Worm (Caenorhabditis elegans) whole organism, young adult: ENCODE results near the gene E04F6.4.

ENCODE experiments used
- hmg-1.2 ChIP-seq: fragments of 200-800 bp; sonication (Bioruptor generic); IDR thresholded peaks from 2 replicates; pipeline ENCODE4 v1.3.6; 2022; ENCODE audit warnings: missing genetic modification reagents, missing genetic modification characterization, missing compliant biosample characterization
- hrde-1 ChIP-seq: sonication (generic microtip); optimal IDR thresholded peaks from 2 replicates; lab custom pipeline; 2016; ENCODE audit warnings: missing genetic modification characterization, mild to moderate bottlenecking, missing compliant biosample characterization, moderate library complexity, missing genotype, missing genetic modification reagents, borderline replicate concordance
- nhr-80 ChIP-seq: sonication (generic microtip); optimal IDR thresholded peaks from 2 replicates; lab custom pipeline; 2016; ENCODE audit warnings: missing genetic modification characterization, missing compliant biosample characterization
- tbp1 ChIP-seq: fragments of 200-800 bp; sonication (Bioruptor generic); optimal IDR thresholded peaks from 2 replicates; lab custom pipeline; 2018; ENCODE audit warnings: mild to moderate bottlenecking, missing genetic modification characterization, missing compliant biosample characterization
- ztf-25 ChIP-seq: fragments of 200-800 bp; sonication (Bioruptor generic); IDR thresholded peaks from 2 replicates; pipeline ENCODE4 v1.3.6; 2022; ENCODE audit warnings: missing genetic modification reagents, missing genetic modification characterization, missing compliant biosample characterization
- ztf-3 ChIP-seq: fragments of 200-800 bp; sonication (Bioruptor generic); optimal IDR thresholded peaks from 2 replicates; lab custom pipeline; 2018; ENCODE audit warnings: mild to moderate bottlenecking, missing genetic modification characterization, missing compliant biosample characterization

The E04F6.4 gene

ce11 chrII:7239705-7240104 is 50.5 kb downstream of the E04F6.4 start:
- TF ChIP-seq hrde-1 (tag; lab: Kevin White, UChicago) (no peak), hmg-1.2 (GFP tag; lab: Robert Waterston, UW) (no peak), ztf-3 (GFP tag; lab: Kevin White, UChicago) (no peak), tbp1 (GFP tag; lab: Kevin White, UChicago) (no peak), ztf-25 (GFP tag; lab: Robert Waterston, UW) (no peak), nhr-80 (tag; lab: Kevin White, UChicago) (no peak)
